Worm (Caenorhabditis elegans) whole organism, L1 larva: ENCODE measurements around the gene F38A5.6.

Experiments used
- C16A3.4 ChIP-seq: fragments of 150-350 bp; optimal IDR thresholded peaks from 2 replicates; lab custom pipeline; 2014; ENCODE audit warnings: missing biosample characterization, missing genetic modification characterization
- efl-1 ChIP-seq, 4 experiments: fragments of 150-350 bp; optimal IDR thresholded peaks in 3 of 4; peaks in 1 of 4; 1 replicate in 1 of 4; 2 replicates in 3 of 4; lab custom pipeline; 2014; ENCODE audit warnings: missing biosample characterization in 2 of 4, missing genetic modification characterization in 2 of 4, missing genetic modification reagents in 2 of 4
- fkh-10 ChIP-seq: sonication (generic microtip); optimal IDR thresholded peaks from 2 replicates; lab custom pipeline; 2017; ENCODE audit warnings: missing biosample characterization, missing genetic modification reagents, missing genetic modification characterization
- lin-14 ChIP-seq: fragments of 200-800 bp; sonication (Bioruptor generic); optimal IDR thresholded peaks from 2 replicates; lab custom pipeline; 2018; ENCODE audit warnings: mild to moderate bottlenecking, missing genetic modification characterization, moderate library complexity, missing compliant biosample characterization

F38A5.6 gene

DNA sequence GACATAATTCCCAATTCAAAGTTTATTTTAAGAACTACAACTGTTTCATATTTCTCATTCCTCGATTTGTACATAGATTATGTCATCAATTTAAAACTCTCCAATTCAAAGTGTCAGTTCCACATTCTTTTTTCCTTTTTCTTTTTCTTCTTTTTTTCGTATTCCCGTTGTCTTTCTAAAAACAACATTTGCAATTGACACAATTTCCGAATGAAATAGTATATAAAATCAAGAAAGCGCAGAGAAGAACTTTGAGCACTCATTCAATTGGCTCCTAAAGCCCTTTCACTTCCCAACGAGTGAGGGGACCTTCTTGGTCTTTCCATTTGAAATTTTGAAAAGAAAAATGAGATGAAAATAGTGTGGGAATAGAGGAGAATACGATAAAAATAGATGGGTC lies 49.8 kb downstream of the F38A5.6 start:
- TF ChIP-seq efl-1 (optimal IDR thresholded peaks at IDR 0.05; lab: Kevin White, UChicago) (peak in 1 of 2 experiments; percentile 3), efl-1 (GFP tag; optimal IDR thresholded peaks at IDR 0.05 in 1 of 2; lab: Kevin White, UChicago) (no peak), lin-14 (GFP tag; lab: Kevin White, UChicago) (peak; percentile 56), fkh-10 (GFP tag; lab: Kevin White, UChicago) (peak; percentile 56), C16A3.4 (no peak)
